Worm (Caenorhabditis elegans) whole organism, late embryonic: ENCODE measurements around the gene C27H5.6.
A peak's percentile ranks its signal among the peaks of the same experiment; 100 is the strongest.

Experiments
- C38D4.7 ChIP-seq: fragments of 200-800 bp; sonication (Bioruptor generic); optimal IDR thresholded peaks from 2 replicates; lab custom pipeline; 2018; ENCODE audit warnings: mild to moderate bottlenecking, missing genetic modification characterization, moderate library complexity, missing compliant biosample characterization
- K02D7.2 ChIP-seq: sonication (generic microtip); optimal IDR thresholded peaks from 2 replicates; lab custom pipeline; 2017; ENCODE audit warnings: mild to moderate bottlenecking, missing genetic modification characterization, missing compliant biosample characterization
- T23F11.4 ChIP-seq: fragments of 200-800 bp; sonication (Bioruptor generic); optimal IDR thresholded peaks from 2 replicates; lab custom pipeline; 2018; ENCODE audit warnings: mild to moderate bottlenecking, missing genetic modification characterization, missing compliant biosample characterization
- Y22D7AL.16 ChIP-seq: sonication (generic microtip); optimal IDR thresholded peaks from 2 replicates; lab custom pipeline; 2016; ENCODE audit warnings: missing genetic modification characterization, missing compliant biosample characterization
- ahr-1 ChIP-seq: sonication (generic microtip); optimal IDR thresholded peaks from 2 replicates; lab custom pipeline; 2016; ENCODE audit warnings: missing genetic modification characterization, missing compliant biosample characterization
- ama-1 ChIP-seq: fragments of 150-350 bp; optimal IDR thresholded peaks from 2 replicates; lab custom pipeline; 2014
- ceh-14 ChIP-seq: sonication (generic microtip); optimal IDR thresholded peaks from 2 replicates; lab custom pipeline; 2016; ENCODE audit warnings: missing genotype, missing genetic modification characterization, missing compliant biosample characterization
- ceh-19 ChIP-seq: fragments of 200-800 bp; sonication (Bioruptor generic); optimal IDR thresholded peaks from 2 replicates; lab custom pipeline; 2018; ENCODE audit warnings: mild to moderate bottlenecking, missing genetic modification characterization, missing compliant biosample characterization
- ceh-2 ChIP-seq: sonication (generic microtip); optimal IDR thresholded peaks from 2 replicates; lab custom pipeline; 2016; ENCODE audit warnings: missing genotype, missing genetic modification characterization, missing compliant biosample characterization
- ceh-22 ChIP-seq: sonication (generic microtip); optimal IDR thresholded peaks from 2 replicates; lab custom pipeline; 2017; ENCODE audit warnings: missing biosample characterization, missing genetic modification characterization
- ceh-24 ChIP-seq: sonication (generic microtip); optimal IDR thresholded peaks from 2 replicates; lab custom pipeline; 2016; ENCODE audit warnings: mild to moderate bottlenecking, missing genetic modification characterization, missing compliant biosample characterization
- ceh-30 ChIP-seq: fragments of 150-350 bp; optimal IDR thresholded peaks from 2 replicates; lab custom pipeline; 2014; ENCODE audit warnings: missing biosample characterization, missing genetic modification characterization
- ceh-34 ChIP-seq: sonication (generic microtip); optimal IDR thresholded peaks from 2 replicates; lab custom pipeline; 2016; ENCODE audit warnings: mild to moderate bottlenecking, missing genetic modification characterization, missing compliant biosample characterization
- ceh-9 ChIP-seq: sonication (generic microtip); optimal IDR thresholded peaks from 2 replicates; lab custom pipeline; 2016; ENCODE audit warnings: mild to moderate bottlenecking, missing genetic modification characterization, inconsistent platforms, missing compliant biosample characterization
- dmd-4 ChIP-seq: sonication (generic microtip); optimal IDR thresholded peaks from 2 replicates; lab custom pipeline; 2016; ENCODE audit warnings: borderline replicate concordance, missing genetic modification characterization, missing compliant biosample characterization
- dve-1 ChIP-seq: sonication (generic microtip); optimal IDR thresholded peaks from 2 replicates; lab custom pipeline; 2017; ENCODE audit warnings: antibody characterized with exemption, mild to moderate bottlenecking, missing genetic modification characterization, missing compliant biosample characterization
- elt-2 ChIP-seq: sonication (generic microtip); optimal IDR thresholded peaks from 2 replicates; lab custom pipeline; 2016; ENCODE audit warnings: missing genetic modification reagents, missing genetic modification characterization, missing compliant biosample characterization
- ets-4 ChIP-seq: sonication (generic microtip); optimal IDR thresholded peaks from 2 replicates; lab custom pipeline; 2016; ENCODE audit warnings: missing genetic modification characterization, missing compliant biosample characterization
- eyg-1 ChIP-seq: sonication (generic microtip); optimal IDR thresholded peaks from 2 replicates; lab custom pipeline; 2016; ENCODE audit warnings: missing genotype, missing genetic modification characterization, missing compliant biosample characterization
- fax-1 ChIP-seq: sonication (generic microtip); optimal IDR thresholded peaks from 2 replicates; lab custom pipeline; 2016; ENCODE audit warnings: missing genotype, missing genetic modification characterization, missing compliant biosample characterization
- fkh-10 ChIP-seq: fragments of 150-350 bp; optimal IDR thresholded peaks from 2 replicates; lab custom pipeline; 2014; ENCODE audit warnings: missing biosample characterization, missing genetic modification reagents, missing genetic modification characterization
- hlh-13 ChIP-seq: fragments of 200-800 bp; sonication (Bioruptor generic); optimal IDR thresholded peaks from 2 replicates; lab custom pipeline; 2018; ENCODE audit warnings: mild to moderate bottlenecking, missing genetic modification characterization, missing compliant biosample characterization
- hlh-15 ChIP-seq: sonication (generic microtip); optimal IDR thresholded peaks from 2 replicates; lab custom pipeline; 2016; ENCODE audit warnings: missing genetic modification characterization, missing compliant biosample characterization
- hlh-30 ChIP-seq: sonication (generic microtip); optimal IDR thresholded peaks from 2 replicates; lab custom pipeline; 2017; ENCODE audit warnings: antibody characterized with exemption, missing genetic modification characterization, missing compliant biosample characterization; ENCODE audit not compliant: insufficient read depth
- hlh-8 ChIP-seq: sonication (generic microtip); optimal IDR thresholded peaks from 2 replicates; lab custom pipeline; 2016; ENCODE audit warnings: missing genotype, missing genetic modification characterization, missing compliant biosample characterization
- lim-6 ChIP-seq: sonication (generic microtip); optimal IDR thresholded peaks from 2 replicates; lab custom pipeline; 2016; ENCODE audit warnings: missing genetic modification characterization, missing compliant biosample characterization
- madf-2 ChIP-seq: sonication (generic microtip); optimal IDR thresholded peaks from 2 replicates; lab custom pipeline; 2017; ENCODE audit warnings: missing genetic modification characterization, missing compliant biosample characterization
- nfya-1 ChIP-seq: sonication (generic microtip); optimal IDR thresholded peaks from 2 replicates; lab custom pipeline; 2017; ENCODE audit warnings: missing genetic modification characterization, mild to moderate bottlenecking, missing compliant biosample characterization, antibody characterized with exemption, moderate library complexity
- npax-4 ChIP-seq: sonication (generic microtip); optimal IDR thresholded peaks from 2 replicates; lab custom pipeline; 2016; ENCODE audit warnings: missing genetic modification characterization, missing compliant biosample characterization
- pax-1 ChIP-seq: fragments of 150-350 bp; optimal IDR thresholded peaks from 2 replicates; lab custom pipeline; 2014; ENCODE audit warnings: missing biosample characterization, missing genetic modification characterization
- pha-4 ChIP-seq: fragments of 150-350 bp; optimal IDR thresholded peaks from 2 replicates; lab custom pipeline; 2018; ENCODE audit warnings: missing biosample characterization, missing genetic modification reagents, missing genetic modification characterization
- ref-2 ChIP-seq: sonication (generic microtip); optimal IDR thresholded peaks from 2 replicates; lab custom pipeline; 2016; ENCODE audit warnings: missing genetic modification characterization, missing compliant biosample characterization
- sdc-2 ChIP-seq: sonication (generic microtip); optimal IDR thresholded peaks from 2 replicates; lab custom pipeline; 2016; ENCODE audit warnings: missing genotype, missing genetic modification characterization, missing compliant biosample characterization
- sox-2 ChIP-seq: fragments of 200-800 bp; sonication (Bioruptor generic); IDR thresholded peaks from 2 replicates; pipeline ENCODE4 v1.3.6; 2022; ENCODE audit warnings: missing genetic modification reagents, missing genetic modification characterization, missing compliant biosample characterization
- sox-4 ChIP-seq: sonication (generic microtip); optimal IDR thresholded peaks from 2 replicates; lab custom pipeline; 2017; ENCODE audit warnings: mild to moderate bottlenecking, missing genetic modification characterization, inconsistent platforms, missing compliant biosample characterization
- tbx-7 ChIP-seq: sonication (generic microtip); optimal IDR thresholded peaks from 2 replicates; lab custom pipeline; 2016; ENCODE audit warnings: missing genotype, missing genetic modification characterization, missing compliant biosample characterization
- unc-3 ChIP-seq, 2 experiments: fragments of 200-800 bp in 1 of 2; sonication (Bioruptor generic) in 1 of 2; sonication (generic microtip) in 1 of 2; conservative IDR thresholded peaks in 1 of 2; optimal IDR thresholded peaks in 1 of 2; 2 replicates each; pipeline versions ENCODE4 v1.3.6 to Lab custom; 2016 to 2022; ENCODE audit warnings: missing compliant biosample characterization in 2 of 2, missing genetic modification characterization in 2 of 2, missing genetic modification reagents in 1 of 2
- unc-55 ChIP-seq: sonication (generic microtip); optimal IDR thresholded peaks from 2 replicates; lab custom pipeline; 2017; ENCODE audit warnings: missing biosample characterization, missing genetic modification reagents, missing genetic modification characterization
- unc-86 ChIP-seq: sonication (generic microtip); optimal IDR thresholded peaks from 2 replicates; lab custom pipeline; 2016; ENCODE audit warnings: missing genetic modification characterization, missing compliant biosample characterization
- zip-5 ChIP-seq: sonication (generic microtip); optimal IDR thresholded peaks from 2 replicates; lab custom pipeline; 2016; ENCODE audit warnings: missing genetic modification characterization, missing compliant biosample characterization

C27H5.6 gene

ce11 chrII:7200051-7200599, 13.1 kb upstream of the C27H5.6 start, which contains the start of gene pcrg-1 (continued):
- TF ChIP-seq fkh-10 (GFP tag; lab: Kevin White, UChicago) (no peak), hlh-8 (tag; lab: Kevin White, UChicago) (peak; percentile 44), ets-4 (tag; lab: Kevin White, UChicago) (peak; percentile 52), sox-2 (GFP tag; lab: Robert Waterston, UW) (peak; percentile 87), hlh-15 (peak; percentile 71), pha-4 (tag; lab: Kevin White, UChicago) (no peak), ahr-1 (peak; percentile 83), dmd-4 (peak; percentile 79), nfya-1 (tag; lab: Kevin White, UChicago) (peak; percentile 45), sox-4 (tag; lab: Kevin White, UChicago) (peak; percentile 85), ceh-30 (tag; lab: Kevin White, UChicago) (no peak), ceh-14 (tag; lab: Kevin White, UChicago) (peak; percentile 91), tbx-7 (tag; lab: Kevin White, UChicago) (peak; percentile 71), K02D7.2 (tag; lab: Kevin White, UChicago) (peak; percentile 74), unc-55 (no peak), elt-2 (peak; percentile 90), ref-2 (tag; lab: Kevin White, UChicago) (peak; percentile 77), dve-1 (peak; percentile 88), hlh-30 (peak; percentile 73), sdc-2 (tag; lab: Kevin White, UChicago) (peak; percentile 69), npax-4 (tag; lab: Kevin White, UChicago) (peak; percentile 84), eyg-1 (tag; lab: Kevin White, UChicago) (peak; percentile 80), ceh-2 (tag; lab: Kevin White, UChicago) (peak; percentile 78), C38D4.7 (GFP tag; lab: Kevin White, UChicago) (peak; percentile 87), hlh-13 (GFP tag; lab: Kevin White, UChicago) (peak; percentile 92), lim-6 (tag; lab: Kevin White, UChicago) (peak; percentile 90), T23F11.4 (peak; percentile 88), unc-3 (GFP tag; conservative IDR thresholded peaks at IDR 0.05; lab: Robert Waterston, UW) (peak; percentile 90), unc-3 (tag; optimal IDR thresholded peaks at IDR 0.05; lab: Kevin White, UChicago) (peak; percentile 66), unc-86 (tag; lab: Kevin White, UChicago) (peak; percentile 75), ceh-22 (tag; lab: Kevin White, UChicago) (no peak), ceh-19 (peak; percentile 90), ceh-9 (tag; lab: Kevin White, UChicago) (peak; percentile 72), madf-2 (tag; lab: Kevin White, UChicago) (peak; percentile 85), ama-1 (lab: Kevin White, UChicago) (no peak), Y22D7AL.16 (tag; lab: Kevin White, UChicago) (peak; percentile 84), fax-1 (peak; percentile 75), ceh-34 (tag; lab: Kevin White, UChicago) (peak; percentile 84)

ce11 chrII:7199308-7199707, 12.3 kb upstream of the C27H5.6 start, which contains the start of gene E04F6.6:
Gene E04F6.6, minus strand, starts transcription at chrII:7199565.
- TF ChIP-seq tbx-7 (tag; lab: Kevin White, UChicago) (no peak), ceh-34 (tag; lab: Kevin White, UChicago) (no peak), dmd-4 (no peak), eyg-1 (tag; lab: Kevin White, UChicago) (no peak), zip-5 (tag; lab: Kevin White, UChicago) (no peak), pax-1 (tag; lab: Kevin White, UChicago) (no peak), unc-86 (tag; lab: Kevin White, UChicago) (no peak), ref-2 (tag; lab: Kevin White, UChicago) (no peak), ahr-1 (no peak), ceh-24 (tag; lab: Kevin White, UChicago) (no peak), ama-1 (lab: Kevin White, UChicago) (no peak), dve-1 (no peak)
